Fruit fly (Drosophila melanogaster): ENCODE measurements around the gene GlcAT-I.

GlcAT-I gene

dm6 chrX:4172143-4172771 lies 41.2 kb downstream of the GlcAT-I start (continued):
- no peak for TF ChIP-seq kay (GFP tag; optimal IDR thresholded peaks at IDR 0.05)
- TF ChIP-seq CG15269 (tag; optimal IDR thresholded peaks at IDR 0.05), result peak; percentile 36
- TF ChIP-seq tin (GFP tag; optimal IDR thresholded peaks at IDR 0.05), result no peak
- no peak for TF ChIP-seq gt (GFP tag; IDR thresholded peaks at IDR 0.05)
- no peak for TF ChIP-seq trh (GFP tag; optimal IDR thresholded peaks at IDR 0.05)
- no peak for TF ChIP-seq MESR4 (GFP tag; optimal IDR thresholded peaks at IDR 0.05)
- no peak for TF ChIP-seq MTF-1 (GFP tag; optimal IDR thresholded peaks at IDR 0.05; ENCODE audit: borderline replicate concordance)
- TF ChIP-seq Xrp1 (GFP tag; IDR thresholded peaks at IDR 0.05), result peak; percentile 43; the same call in 1 of the 2 replicates
- no peak for TF ChIP-seq CG9727 (GFP tag; optimal IDR thresholded peaks at IDR 0.05)
- TF ChIP-seq Lpt (GFP tag; optimal IDR thresholded peaks at IDR 0.05), result no peak
- no peak for TF ChIP-seq fru (optimal IDR thresholded peaks at IDR 0.05)
- TF ChIP-seq hkb (optimal IDR thresholded peaks at IDR 0.05), result no peak
- TF ChIP-seq hkb (GFP tag; IDR thresholded peaks at IDR 0.05), result 0 out of 2 replicates have a peak, but pooled peaks have one; percentile 17
- TF ChIP-seq CkIIα-i1 (GFP tag; IDR thresholded peaks at IDR 0.05), result no peak
- no peak for TF ChIP-seq sd (tag; optimal IDR thresholded peaks at IDR 0.05)
- TF ChIP-seq sim (GFP tag; IDR thresholded peaks at IDR 0.05), result no peak
- no peak for TF ChIP-seq Atf6 (GFP tag; IDR thresholded peaks at IDR 0.05)
- no peak for TF ChIP-seq bab2 (GFP tag; optimal IDR thresholded peaks at IDR 0.05)
- TF ChIP-seq CG2712 (tag; optimal IDR thresholded peaks at IDR 0.05), result peak; percentile 20
- no peak for TF ChIP-seq Kr (GFP tag; optimal IDR thresholded peaks at IDR 0.05)
- TF ChIP-seq cg (GFP tag; optimal IDR thresholded peaks at IDR 0.05), result no peak
- TF ChIP-seq ab (GFP tag; optimal IDR thresholded peaks at IDR 0.05), result no peak
- no peak for TF ChIP-seq CG8924 (tag; optimal IDR thresholded peaks at IDR 0.05)
- TF ChIP-seq croc (GFP tag; conservative IDR thresholded peaks at IDR 0.05), result no peak; the same call in 2 of the 3 replicates
- TF ChIP-seq unc-4 (GFP tag; IDR thresholded peaks at IDR 0.05; ENCODE audit: partially characterized antibody), result no peak
- no peak for TF ChIP-seq prd (optimal IDR thresholded peaks at IDR 0.05)
- TF ChIP-seq prd (GFP tag; IDR thresholded peaks at IDR 0.05), result peak; percentile 42; the same call in 2 of the 3 replicates
- TF ChIP-seq Awh (GFP tag; IDR thresholded peaks at IDR 0.05), result 0 out of 2 replicates have a peak, but pooled peaks have one; percentile 7
- no peak for TF ChIP-seq CG5953 (GFP tag; IDR thresholded peaks at IDR 0.05)
- TF ChIP-seq Fer3 (tag; optimal IDR thresholded peaks at IDR 0.05), result no peak
- TF ChIP-seq toy (GFP tag; IDR thresholded peaks at IDR 0.05), result no peak
- TF ChIP-seq Myb (GFP tag; optimal IDR thresholded peaks at IDR 0.05), result no peak
- no peak for TF ChIP-seq Sin3A (optimal IDR thresholded peaks at IDR 0.05)
- TF ChIP-seq disco-r (GFP tag; optimal IDR thresholded peaks at IDR 0.05), result no peak
- no peak for TF ChIP-seq CG13894 (tag; optimal IDR thresholded peaks at IDR 0.05)
- TF ChIP-seq tll (GFP tag; optimal IDR thresholded peaks at IDR 0.05), result no peak
- no peak for TF ChIP-seq CG5245 (GFP tag; optimal IDR thresholded peaks at IDR 0.05)
- TF ChIP-seq HLH4C (GFP tag; IDR thresholded peaks at IDR 0.05; ENCODE audit: partially characterized antibody), result no peak
- no peak for TF ChIP-seq CG17385 (GFP tag; optimal IDR thresholded peaks at IDR 0.05)
- no peak for TF ChIP-seq jigr1 (GFP tag; IDR thresholded peaks at IDR 0.05)
- TF ChIP-seq nau (GFP tag; optimal IDR thresholded peaks at IDR 0.05), result no peak
- TF ChIP-seq ttk (GFP tag; IDR thresholded peaks at IDR 0.05), result no peak
- TF ChIP-seq chn (GFP tag; optimal IDR thresholded peaks at IDR 0.05), result no peak
- TF ChIP-seq exex (tag; optimal IDR thresholded peaks at IDR 0.05), result no peak
- TF ChIP-seq gcm (GFP tag; optimal IDR thresholded peaks at IDR 0.05), result no peak
- no peak for TF ChIP-seq Dll (GFP tag; IDR thresholded peaks at IDR 0.05; ENCODE audit: partially characterized antibody)
- no peak for TF ChIP-seq dm (GFP tag; optimal IDR thresholded peaks at IDR 0.05)
- no peak for TF ChIP-seq CG14710 (tag; optimal IDR thresholded peaks at IDR 0.05)
- TF ChIP-seq D19B (GFP tag; optimal IDR thresholded peaks at IDR 0.05), result peak; percentile 60
- no peak for TF ChIP-seq CG43689 (GFP tag; IDR thresholded peaks at IDR 0.05)
- 0 out of 2 replicates have a peak, but pooled peaks have one; percentile 38 for TF ChIP-seq HLH3B (GFP tag; IDR thresholded peaks at IDR 0.05)
- no peak for TF ChIP-seq Side (GFP tag; optimal IDR thresholded peaks at IDR 0.05)
